Fruit fly (Drosophila melanogaster): ENCODE results near the gene CG8209.
A peak's percentile ranks its signal among the peaks of the same experiment; 100 is the strongest.

Gene CG8209

dm6 chr3L:7981228-7981854, 5.1 kb downstream of the CG8209 start (continued):
- TF ChIP-seq Nf-YB (GFP tag; optimal IDR thresholded peaks at IDR 0.05) (no peak), MESR4 (GFP tag; optimal IDR thresholded peaks at IDR 0.05) (no peak)

DNA sequence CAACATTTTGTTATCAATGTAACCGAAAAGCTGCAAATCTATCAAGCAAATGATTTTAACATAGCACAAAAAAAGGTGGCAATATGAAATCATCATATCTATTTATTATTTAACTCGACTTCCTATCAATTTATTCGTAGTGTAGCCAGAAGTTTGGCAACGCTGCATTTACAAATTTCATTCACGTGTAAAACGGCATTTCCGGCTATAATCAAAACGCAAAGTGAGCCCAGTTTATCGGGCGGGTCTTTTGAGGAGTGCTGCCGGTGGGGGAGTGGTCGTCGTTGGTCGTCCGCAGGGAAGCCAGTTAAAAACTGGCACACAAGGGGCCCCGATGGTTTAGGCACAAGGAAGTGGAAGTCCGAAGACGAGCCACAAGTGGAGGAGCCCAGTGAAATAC, 5.8 kb downstream of the CG8209 start:
- TF ChIP-seq CG4707 (GFP tag; optimal IDR thresholded peaks at IDR 0.05) (no peak), Med (GFP tag) (peak; percentile 65), CG6854 (GFP tag; optimal IDR thresholded peaks at IDR 0.05) (no peak), Mrtf (GFP tag; IDR thresholded peaks at IDR 0.05) (no peak), CG4404 (GFP tag; IDR thresholded peaks at IDR 0.05) (no peak), CG6175 (GFP tag; IDR thresholded peaks at IDR 0.05) (no peak), Neu2 (GFP tag; optimal IDR thresholded peaks at IDR 0.05; ENCODE audit: borderline replicate concordance) (no peak), sisA (GFP tag; IDR thresholded peaks at IDR 0.05) (no peak), disco-r (GFP tag; optimal IDR thresholded peaks at IDR 0.05) (no peak), CG15514 (GFP tag; optimal IDR thresholded peaks at IDR 0.05) (no peak), slp2 (GFP tag; optimal IDR thresholded peaks at IDR 0.05) (no peak), CG3407 (GFP tag; optimal IDR thresholded peaks at IDR 0.05) (peak; percentile 97)

- no peak for TF ChIP-seq HLH54F (GFP tag; optimal IDR thresholded peaks at IDR 0.05)
- no peak for TF ChIP-seq cad (GFP tag; optimal IDR thresholded peaks at IDR 0.05)
- TF ChIP-seq Rfx (GFP tag; IDR thresholded peaks at IDR 0.05): no peak
- peak; percentile 27 for TF ChIP-seq Med (GFP tag)
- TF ChIP-seq CG3838 (GFP tag; optimal IDR thresholded peaks at IDR 0.05): no peak
- no peak for TF ChIP-seq Dll (GFP tag; IDR thresholded peaks at IDR 0.05; ENCODE audit: partially characterized antibody)
- peak; percentile 46 for TF ChIP-seq kni (GFP tag; optimal IDR thresholded peaks at IDR 0.05)
- no peak for TF ChIP-seq Ptx1 (GFP tag; IDR thresholded peaks at IDR 0.05)
- no peak for TF ChIP-seq jing (GFP tag; optimal IDR thresholded peaks at IDR 0.05)
- no peak for TF ChIP-seq B-H1 (GFP tag; IDR thresholded peaks at IDR 0.05)
- peak in 1 of 2 experiments; percentile 91 for TF ChIP-seq tll (GFP tag; optimal IDR thresholded peaks at IDR 0.05)
- TF ChIP-seq kay (GFP tag; optimal IDR thresholded peaks at IDR 0.05): no peak
- no peak for TF ChIP-seq slbo (GFP tag; IDR thresholded peaks at IDR 0.05)
- peak in 1 of 3 experiments; percentile 24 for TF ChIP-seq Stat92E (GFP tag; optimal IDR thresholded peaks at IDR 0.05)
- no peak for TF ChIP-seq tgo (GFP tag; IDR thresholded peaks at IDR 0.05)
- TF ChIP-seq pita (GFP tag; optimal IDR thresholded peaks at IDR 0.05): no peak
- TF ChIP-seq ERR (GFP tag; optimal IDR thresholded peaks at IDR 0.05): no peak
- TF ChIP-seq nom (GFP tag; optimal IDR thresholded peaks at IDR 0.05): peak; percentile 33
- no peak for TF ChIP-seq CG14667 (GFP tag; IDR thresholded peaks at IDR 0.05)
- TF ChIP-seq CG18262 (tag; optimal IDR thresholded peaks at IDR 0.05): no peak
- TF ChIP-seq CG11085 (GFP tag; IDR thresholded peaks at IDR 0.05): no peak
- no peak for TF ChIP-seq mirr (GFP tag; optimal IDR thresholded peaks at IDR 0.05)
- TF ChIP-seq CG15479 (GFP tag; optimal IDR thresholded peaks at IDR 0.05): peak; percentile 72
- TF ChIP-seq dm (GFP tag; optimal IDR thresholded peaks at IDR 0.05): no peak
- TF ChIP-seq pros (GFP tag; optimal IDR thresholded peaks at IDR 0.05): peak; percentile 79
- TF ChIP-seq CG8924 (tag; optimal IDR thresholded peaks at IDR 0.05): no peak
- no peak for TF ChIP-seq Dbx (GFP tag; IDR thresholded peaks at IDR 0.05)
- TF ChIP-seq Lpt (GFP tag; optimal IDR thresholded peaks at IDR 0.05): peak; percentile 22
- no peak for TF ChIP-seq HmgD (GFP tag; optimal IDR thresholded peaks at IDR 0.05)
Measured at dm6 chr3L:7983602-7984223, 7.5 kb downstream of the CG8209 start.
